Worm (Caenorhabditis elegans) whole organism, L1 larva: ENCODE data around the gene F49F1.14.

ENCODE experiments used
- C16A3.4 ChIP-seq: fragments of 150-350 bp; optimal IDR thresholded peaks from 2 replicates; lab custom pipeline; 2014; ENCODE audit warnings: missing biosample characterization, missing genetic modification characterization
- F16B12.6 ChIP-seq: fragments of 150-350 bp; optimal IDR thresholded peaks from 2 replicates; lab custom pipeline; 2014; ENCODE audit warnings: missing biosample characterization, missing genetic modification characterization
- ama-1 ChIP-seq: fragments of 150-350 bp; optimal IDR thresholded peaks from 2 replicates; lab custom pipeline; 2014
- ceh-63 ChIP-seq: fragments of 200-800 bp; sonication (Bioruptor generic); optimal IDR thresholded peaks from 2 replicates; lab custom pipeline; 2018; ENCODE audit warnings: mild to moderate bottlenecking, missing genetic modification characterization, missing compliant biosample characterization
- ceh-8 ChIP-seq: fragments of 200-800 bp; sonication (Bioruptor generic); optimal IDR thresholded peaks from 2 replicates; lab custom pipeline; 2018; ENCODE audit warnings: mild to moderate bottlenecking, missing genetic modification characterization, moderate library complexity, missing compliant biosample characterization
- ceh-82 ChIP-seq, 3 experiments: fragments of 150-350 bp in 1 of 3; sonication (generic microtip) in 2 of 3; optimal IDR thresholded peaks; 2 replicates each; lab custom pipeline; 2014 to 2017; ENCODE audit warnings: missing biosample characterization in 3 of 3, missing genetic modification characterization in 3 of 3
- ceh-90 ChIP-seq: sonication (generic microtip); optimal IDR thresholded peaks from 2 replicates; lab custom pipeline; 2016; ENCODE audit warnings: missing genetic modification characterization, missing compliant biosample characterization
- dpl-1 ChIP-seq, 3 experiments: fragments of 150-350 bp in 2 of 3; sonication (generic microtip) in 1 of 3; optimal IDR thresholded peaks; 2 replicates each; lab custom pipeline; 2014 to 2017; ENCODE audit warnings: missing biosample characterization in 3 of 3, missing genetic modification characterization in 3 of 3, missing genetic modification reagents in 3 of 3
- dsc-1 ChIP-seq: sonication (generic microtip); optimal IDR thresholded peaks from 2 replicates; lab custom pipeline; 2016; ENCODE audit warnings: mild to moderate bottlenecking, missing genetic modification characterization, missing compliant biosample characterization
- efl-1 ChIP-seq, 4 experiments: fragments of 150-350 bp; optimal IDR thresholded peaks in 3 of 4; peaks in 1 of 4; 1 replicate in 1 of 4; 2 replicates in 3 of 4; lab custom pipeline; 2014; ENCODE audit warnings: missing biosample characterization in 2 of 4, missing genetic modification characterization in 2 of 4, missing genetic modification reagents in 2 of 4
- egl-13 ChIP-seq: sonication (generic microtip); optimal IDR thresholded peaks from 2 replicates; lab custom pipeline; 2016; ENCODE audit warnings: missing genotype, missing genetic modification reagents, missing genetic modification characterization, missing compliant biosample characterization
- egl-27 ChIP-seq, 2 experiments: fragments of 150-350 bp in 1 of 2; sonication (generic microtip); optimal IDR thresholded peaks; 3 replicates each; lab custom pipeline; 2017 to 2018; ENCODE audit warnings: missing biosample characterization in 2 of 2, missing genetic modification characterization in 2 of 2, missing genetic modification reagents in 2 of 2
- elt-2 ChIP-seq: sonication (generic microtip); optimal IDR thresholded peaks from 2 replicates; lab custom pipeline; 2016; ENCODE audit warnings: missing genetic modification characterization, mild to moderate bottlenecking, inconsistent platforms, missing compliant biosample characterization, missing genetic modification reagents
- elt-3 ChIP-seq, 6 experiments: fragments of 150-350 bp in 1 of 6; sonication (generic microtip); optimal IDR thresholded peaks; 2 replicates each; lab custom pipeline; 2017 to 2018; ENCODE audit warnings: missing biosample characterization in 6 of 6, missing genetic modification characterization in 6 of 6, inconsistent platforms in 1 of 6
- fkh-10 ChIP-seq: sonication (generic microtip); optimal IDR thresholded peaks from 2 replicates; lab custom pipeline; 2017; ENCODE audit warnings: missing biosample characterization, missing genetic modification reagents, missing genetic modification characterization
- fkh-4 ChIP-seq: sonication (generic microtip); optimal IDR thresholded peaks from 2 replicates; lab custom pipeline; 2016; ENCODE audit warnings: missing compliant biosample characterization, missing genetic modification characterization, borderline replicate concordance
- fkh-8 ChIP-seq: sonication (generic microtip); optimal IDR thresholded peaks from 2 replicates; lab custom pipeline; 2016; ENCODE audit warnings: mild to moderate bottlenecking, missing genetic modification characterization, missing compliant biosample characterization
- hpl-2 ChIP-seq: fragments of 150-350 bp; optimal IDR thresholded peaks from 2 replicates; lab custom pipeline; 2014; ENCODE audit warnings: missing biosample characterization, missing genetic modification reagents, missing genetic modification characterization
- isw-1 ChIP-seq: fragments of 200-800 bp; sonication (Bioruptor generic); IDR thresholded peaks from 2 replicates; pipeline ENCODE4 v1.3.6; 2022; ENCODE audit warnings: missing genetic modification characterization, missing compliant biosample characterization
- lin-14 ChIP-seq: fragments of 200-800 bp; sonication (Bioruptor generic); optimal IDR thresholded peaks from 2 replicates; lab custom pipeline; 2018; ENCODE audit warnings: mild to moderate bottlenecking, missing genetic modification characterization, moderate library complexity, missing compliant biosample characterization
- lin-15B ChIP-seq: fragments of 150-350 bp; sonication (generic microtip); optimal IDR thresholded peaks from 3 replicates; lab custom pipeline; 2014; ENCODE audit warnings: missing biosample characterization, missing genetic modification characterization
- lir-3 ChIP-seq: sonication (generic microtip); optimal IDR thresholded peaks from 2 replicates; lab custom pipeline; 2016; ENCODE audit warnings: mild to moderate bottlenecking, missing genetic modification characterization, moderate library complexity, missing compliant biosample characterization; ENCODE audit not compliant: poor library complexity
- lsy-2 ChIP-seq, 2 experiments: fragments of 150-350 bp; optimal IDR thresholded peaks; 2 replicates each; lab custom pipeline; 2014; ENCODE audit warnings: missing biosample characterization in 2 of 2, missing genetic modification characterization in 2 of 2
- mab-9 ChIP-seq: fragments of 200-800 bp; sonication (Bioruptor generic); IDR thresholded peaks from 2 replicates; pipeline ENCODE4 v1.3.6; 2022; ENCODE audit warnings: missing genetic modification reagents, missing genetic modification characterization, missing compliant biosample characterization
- mdl-1 ChIP-seq, 2 experiments: fragments of 150-350 bp; optimal IDR thresholded peaks; 2 replicates each; lab custom pipeline; 2014 to 2017; ENCODE audit warnings: missing biosample characterization in 2 of 2, missing genetic modification characterization in 2 of 2, inconsistent platforms in 1 of 2
- mep-1 ChIP-seq: fragments of 150-350 bp; optimal IDR thresholded peaks from 2 replicates; lab custom pipeline; 2014; ENCODE audit warnings: missing biosample characterization, missing genetic modification characterization
- nhr-19 ChIP-seq: fragments of 200-800 bp; sonication (Bioruptor generic); conservative IDR thresholded peaks from 2 replicates; pipeline ENCODE4 v1.3.6; 2022; ENCODE audit warnings: missing genetic modification characterization, missing compliant biosample characterization
- nhr-20 ChIP-seq: sonication (generic microtip); optimal IDR thresholded peaks from 2 replicates; lab custom pipeline; 2016; ENCODE audit warnings: mild to moderate bottlenecking, missing genetic modification characterization, missing compliant biosample characterization
- nhr-237 ChIP-seq: fragments of 150-350 bp; optimal IDR thresholded peaks from 2 replicates; lab custom pipeline; 2014; ENCODE audit warnings: missing biosample characterization, missing genetic modification characterization
- nhr-28 ChIP-seq: fragments of 150-350 bp; optimal IDR thresholded peaks from 2 replicates; lab custom pipeline; 2014; ENCODE audit warnings: missing biosample characterization, missing genetic modification characterization
- nhr-71 ChIP-seq: sonication (generic microtip); optimal IDR thresholded peaks from 2 replicates; lab custom pipeline; 2016; ENCODE audit warnings: mild to moderate bottlenecking, missing genetic modification characterization, moderate library complexity, missing compliant biosample characterization
- nhr-77 ChIP-seq: fragments of 150-350 bp; optimal IDR thresholded peaks from 2 replicates; lab custom pipeline; 2014; ENCODE audit warnings: missing biosample characterization, missing genetic modification characterization
- nhr-84 ChIP-seq: sonication (generic microtip); optimal IDR thresholded peaks from 2 replicates; lab custom pipeline; 2017; ENCODE audit warnings: missing biosample characterization, missing genetic modification characterization
- nhr-85 ChIP-seq: sonication (generic microtip); peaks from one replicate; lab custom pipeline; 2016; ENCODE audit warnings: missing genetic modification characterization, inconsistent platforms, missing compliant biosample characterization
- nhr-90 ChIP-seq: sonication (generic microtip); optimal IDR thresholded peaks from 2 replicates; lab custom pipeline; 2016; ENCODE audit warnings: mild to moderate bottlenecking, missing genetic modification characterization, missing compliant biosample characterization; ENCODE audit not compliant: poor library complexity
- pag-3 ChIP-seq: sonication (generic microtip); optimal IDR thresholded peaks from 2 replicates; lab custom pipeline; 2017; ENCODE audit warnings: missing genetic modification characterization, mild to moderate bottlenecking, missing compliant biosample characterization, antibody characterized with exemption, borderline replicate concordance; ENCODE audit not compliant: insufficient read depth
- pqm-1 ChIP-seq: sonication (generic microtip); optimal IDR thresholded peaks from 3 replicates; lab custom pipeline; 2017; ENCODE audit warnings: missing biosample characterization, missing genetic modification characterization
- skn-1 ChIP-seq: fragments of 150-350 bp; optimal IDR thresholded peaks from 2 replicates; lab custom pipeline; 2014; ENCODE audit warnings: missing biosample characterization, missing genetic modification characterization
- snu-23 ChIP-seq: sonication (generic microtip); optimal IDR thresholded peaks from 2 replicates; lab custom pipeline; 2016; ENCODE audit warnings: missing genetic modification characterization, missing compliant biosample characterization
- sox-4 ChIP-seq: sonication (generic microtip); optimal IDR thresholded peaks from 2 replicates; lab custom pipeline; 2016; ENCODE audit warnings: missing genetic modification characterization, missing compliant biosample characterization
- sup-37 ChIP-seq: fragments of 200-800 bp; sonication (Bioruptor generic); optimal IDR thresholded peaks from 2 replicates; lab custom pipeline; 2018; ENCODE audit warnings: mild to moderate bottlenecking, missing genetic modification characterization, missing compliant biosample characterization
- tlp-1 ChIP-seq: fragments of 150-350 bp; optimal IDR thresholded peaks from 2 replicates; lab custom pipeline; 2014; ENCODE audit warnings: missing biosample characterization, missing genetic modification characterization
- unc-130 ChIP-seq: fragments of 150-350 bp; optimal IDR thresholded peaks from 2 replicates; lab custom pipeline; 2017; ENCODE audit warnings: missing biosample characterization, missing genetic modification characterization, inconsistent platforms
- unc-30 ChIP-seq: sonication (generic microtip); optimal IDR thresholded peaks from 2 replicates; lab custom pipeline; 2017; ENCODE audit warnings: missing biosample characterization, missing genetic modification characterization
- xbp-1 ChIP-seq: sonication (generic microtip); optimal IDR thresholded peaks from 2 replicates; lab custom pipeline; 2016; ENCODE audit warnings: missing genetic modification characterization, missing compliant biosample characterization
- zag-1 ChIP-seq: fragments of 150-350 bp; optimal IDR thresholded peaks from 2 replicates; lab custom pipeline; 2014; ENCODE audit warnings: missing biosample characterization, missing genetic modification characterization

Gene F49F1.14

ce11 chrIV:4099773-4100172, 12.5 kb downstream of the F49F1.14 start (continued):
- TF ChIP-seq ceh-82 (tag; optimal IDR thresholded peaks at IDR 0.05; lab: Kevin White, UChicago) (no peak), mep-1 (no peak)

- TF ChIP-seq unc-30 (tag; lab: Kevin White, UChicago) (no peak), skn-1 (tag; lab: Kevin White, UChicago) (peak; percentile 58)
- TF ChIP-seq, all 84 proteins: peak for 1
Observed at ce11 chrIV:4096940-4097339, 15.3 kb downstream of the F49F1.14 start.

- TF ChIP-seq isw-1 (GFP tag; lab: Robert Waterston, UW) (no peak), lin-14 (GFP tag; lab: Kevin White, UChicago) (peak; percentile 24), nhr-28 (no peak), hpl-2 (GFP tag; lab: Kevin White, UChicago) (no peak), elt-3 (tag; optimal IDR thresholded peaks at IDR 0.05; lab: Kevin White, UChicago) (no peak), nhr-19 (GFP tag; lab: Robert Waterston, UW) (0 out of 2 replicates have a peak, but pooled peaks have one; percentile 4), ama-1 (no peak), egl-27 (tag; optimal IDR thresholded peaks at IDR 0.05; lab: Kevin White, UChicago) (no peak), nhr-84 (tag; lab: Kevin White, UChicago) (no peak), efl-1 (optimal IDR thresholded peaks at IDR 0.05; lab: Kevin White, UChicago) (no peak), efl-1 (GFP tag; optimal IDR thresholded peaks at IDR 0.05 in 1 of 2; lab: Kevin White, UChicago) (no peak), nhr-71 (peak; percentile 9), zag-1 (tag; lab: Kevin White, UChicago) (no peak), nhr-237 (no peak), C16A3.4 (tag; lab: Kevin White, UChicago) (no peak), ceh-90 (tag; lab: Kevin White, UChicago) (no peak), dpl-1 (GFP tag; optimal IDR thresholded peaks at IDR 0.05; lab: Kevin White, UChicago) (no peak), egl-13 (tag; lab: Kevin White, UChicago) (no peak), mdl-1 (tag; optimal IDR thresholded peaks at IDR 0.05; lab: Kevin White, UChicago) (no peak), elt-2 (no peak), sup-37 (GFP tag; lab: Kevin White, UChicago) (no peak)
Observed at ce11 chrIV:4094364-4094763, 17.9 kb downstream of the F49F1.14 start.

DNA sequence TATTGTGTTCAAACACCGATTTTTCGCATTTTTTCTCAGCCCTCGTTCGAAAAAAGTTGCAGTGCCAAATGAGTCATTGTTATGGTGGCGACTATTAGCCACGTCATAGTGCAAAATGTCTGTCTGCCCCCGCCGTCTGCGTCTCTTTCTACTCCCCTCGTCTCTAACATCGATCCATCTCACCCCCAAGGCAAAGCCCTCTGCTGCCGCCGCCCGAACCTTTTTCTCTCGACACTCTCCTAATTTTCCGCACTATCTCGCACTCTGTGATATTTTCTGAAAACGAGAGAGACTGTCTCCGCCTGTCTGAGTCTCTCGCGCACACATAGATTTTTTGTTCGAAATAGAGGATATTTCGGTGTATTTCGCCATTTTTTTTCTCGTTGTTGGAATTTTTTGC, 19.2 kb downstream of the F49F1.14 start:
- TF ChIP-seq mab-9 (GFP tag; lab: Robert Waterston, UW) (peak; percentile 56; the same call in 1 of the 2 replicates), pag-3 (no peak), F16B12.6 (tag; lab: Kevin White, UChicago) (peak; percentile 46), sox-4 (tag; lab: Kevin White, UChicago) (no peak), sup-37 (GFP tag; lab: Kevin White, UChicago) (no peak), nhr-237 (peak; percentile 1), nhr-90 (tag; lab: Kevin White, UChicago) (peak; percentile 68), lsy-2 (tag; optimal IDR thresholded peaks at IDR 0.05; lab: Kevin White, UChicago) (peak; percentile 75 to 77), tlp-1 (no peak), egl-27 (tag; optimal IDR thresholded peaks at IDR 0.05; lab: Kevin White, UChicago) (peak; percentile 4 to 58), lir-3 (tag; lab: Kevin White, UChicago) (no peak), nhr-77 (peak; percentile 3), snu-23 (GFP tag; lab: Kevin White, UChicago) (peak; percentile 91), unc-130 (tag; lab: Kevin White, UChicago) (no peak), ceh-8 (GFP tag; lab: Kevin White, UChicago) (no peak), pqm-1 (tag; lab: Kevin White, UChicago) (no peak), nhr-85 (peak; percentile 90), fkh-8 (peak; percentile 74), isw-1 (GFP tag; lab: Robert Waterston, UW) (peak; percentile 71), ceh-63 (GFP tag; lab: Kevin White, UChicago) (no peak), fkh-10 (GFP tag; lab: Kevin White, UChicago) (no peak), elt-2 (peak; percentile 24), ceh-82 (tag; optimal IDR thresholded peaks at IDR 0.05; lab: Kevin White, UChicago) (peak; percentile 39 to 69 (median 67)), xbp-1 (tag; lab: Kevin White, UChicago) (peak; percentile 81), fkh-4 (tag; lab: Kevin White, UChicago) (no peak), nhr-20 (tag; lab: Kevin White, UChicago) (peak; percentile 84), hpl-2 (GFP tag; lab: Kevin White, UChicago) (no peak), dsc-1 (tag; lab: Kevin White, UChicago) (peak; percentile 70), lin-15B (tag; lab: Kevin White, UChicago) (no peak), nhr-19 (GFP tag; lab: Robert Waterston, UW) (peak; percentile 77)
